Worm (Caenorhabditis elegans) whole organism, L4 larva: ENCODE measurements around the gene clec-175.

Source experiments
- ama-1 ChIP-seq: fragments of 150-350 bp; optimal IDR thresholded peaks from 2 replicates; lab custom pipeline; 2014; ENCODE audit warnings: inconsistent platforms, mixed read lengths
- ceh-28 ChIP-seq: fragments of 150-350 bp; optimal IDR thresholded peaks from 2 replicates; lab custom pipeline; 2014; ENCODE audit warnings: missing biosample characterization, missing genetic modification reagents, missing genetic modification characterization
- ceh-62 ChIP-seq: sonication (generic microtip); optimal IDR thresholded peaks from 2 replicates; lab custom pipeline; 2017; ENCODE audit warnings: missing biosample characterization, missing genetic modification characterization
- lin-39 ChIP-seq: fragments of 150-350 bp; optimal IDR thresholded peaks from 2 replicates; lab custom pipeline; 2014; ENCODE audit warnings: missing biosample characterization, missing genetic modification reagents, missing genetic modification characterization
- mdt-29 ChIP-seq: fragments of 200-800 bp; sonication (Bioruptor generic); IDR thresholded peaks from 2 replicates; pipeline ENCODE4 v1.3.6; 2022; ENCODE audit warnings: missing genetic modification reagents, missing genetic modification characterization, missing compliant biosample characterization
- nhr-11 ChIP-seq: fragments of 150-350 bp; optimal IDR thresholded peaks from 2 replicates; lab custom pipeline; 2014; ENCODE audit warnings: missing biosample characterization, missing genetic modification characterization
- pqm-1 ChIP-seq: sonication (generic microtip); optimal IDR thresholded peaks from 2 replicates; lab custom pipeline; 2017; ENCODE audit warnings: missing biosample characterization, missing genetic modification characterization
- skn-1 ChIP-seq: fragments of 150-350 bp; optimal IDR thresholded peaks from 2 replicates; lab custom pipeline; 2014; ENCODE audit warnings: missing biosample characterization, missing genetic modification characterization

ce11 chrIV:4410526-4410925, 11.6 kb upstream of the clec-175 start:
- TF ChIP-seq lin-39 (tag; lab: Kevin White, UChicago): no peak
- peak; percentile 53 for TF ChIP-seq ama-1 (lab: Kevin White, UChicago)
- no peak for TF ChIP-seq pqm-1 (tag; lab: Kevin White, UChicago)
- no peak for TF ChIP-seq ceh-28 (tag; lab: Kevin White, UChicago)
- no peak for TF ChIP-seq skn-1 (tag; lab: Kevin White, UChicago)
- TF ChIP-seq nhr-11 (tag; lab: Kevin White, UChicago): no peak
- no peak for TF ChIP-seq ceh-62 (tag; lab: Kevin White, UChicago)
- no peak for TF ChIP-seq mdt-29 (GFP tag; lab: Robert Waterston, UW)
